Worm (Caenorhabditis elegans) whole organism, L2 larva: ENCODE results near the gene F35D2.3.

Experiments used
- C34F6.9 ChIP-seq: fragments of 150-350 bp; optimal IDR thresholded peaks from 2 replicates; lab custom pipeline; 2014; ENCODE audit warnings: missing biosample characterization, missing genetic modification characterization
- F13H6.1 ChIP-seq: sonication (generic microtip); optimal IDR thresholded peaks from 2 replicates; lab custom pipeline; 2016; ENCODE audit warnings: missing genetic modification characterization, missing compliant biosample characterization
- R02D3.7 ChIP-seq: fragments of 150-350 bp; optimal IDR thresholded peaks from 2 replicates; lab custom pipeline; 2014; ENCODE audit warnings: missing biosample characterization, missing genetic modification characterization
- Y55F3AM.14 ChIP-seq: fragments of 200-800 bp; sonication (Bioruptor generic); optimal IDR thresholded peaks from 2 replicates; lab custom pipeline; 2018; ENCODE audit warnings: mild to moderate bottlenecking, missing genetic modification characterization, missing compliant biosample characterization
- ZK546.5 ChIP-seq: sonication (generic microtip); optimal IDR thresholded peaks from 2 replicates; lab custom pipeline; 2017; ENCODE audit warnings: missing biosample characterization, missing genetic modification characterization
- alr-1 ChIP-seq: fragments of 150-350 bp; optimal IDR thresholded peaks from 2 replicates; lab custom pipeline; 2014; ENCODE audit warnings: missing biosample characterization, missing genetic modification characterization
- aly-2 ChIP-seq: fragments of 150-350 bp; optimal IDR thresholded peaks from 2 replicates; lab custom pipeline; 2014; ENCODE audit warnings: missing biosample characterization, missing genetic modification characterization
- ama-1 ChIP-seq: fragments of 150-350 bp; optimal IDR thresholded peaks from 2 replicates; lab custom pipeline; 2018; ENCODE audit warnings: inconsistent platforms
- blmp-1 ChIP-seq: sonication (generic microtip); optimal IDR thresholded peaks from 2 replicates; lab custom pipeline; 2017; ENCODE audit warnings: missing genetic modification characterization, mild to moderate bottlenecking, missing compliant biosample characterization, antibody characterized with exemption, moderate library complexity; ENCODE audit not compliant: insufficient read depth
- ceh-16 ChIP-seq: fragments of 150-350 bp; optimal IDR thresholded peaks from 2 replicates; lab custom pipeline; 2014; ENCODE audit warnings: missing biosample characterization, missing genetic modification characterization
- ceh-82 ChIP-seq: fragments of 150-350 bp; optimal IDR thresholded peaks from 2 replicates; lab custom pipeline; 2014; ENCODE audit warnings: missing biosample characterization, missing genetic modification characterization
- crh-2 ChIP-seq: sonication (generic microtip); optimal IDR thresholded peaks from 2 replicates; lab custom pipeline; 2017; ENCODE audit warnings: missing biosample characterization, missing genetic modification characterization
- dmd-4 ChIP-seq: sonication (generic microtip); optimal IDR thresholded peaks from 2 replicates; lab custom pipeline; 2017; ENCODE audit warnings: missing biosample characterization, missing genetic modification characterization
- egl-27 ChIP-seq: sonication (generic microtip); optimal IDR thresholded peaks from 3 replicates; lab custom pipeline; 2017; ENCODE audit warnings: missing biosample characterization, missing genetic modification reagents, missing genetic modification characterization
- elt-1 ChIP-seq: fragments of 150-350 bp; optimal IDR thresholded peaks from 2 replicates; lab custom pipeline; 2014; ENCODE audit warnings: missing biosample characterization, missing genetic modification characterization
- elt-3 ChIP-seq: sonication (generic microtip); optimal IDR thresholded peaks from 2 replicates; lab custom pipeline; 2017; ENCODE audit warnings: missing biosample characterization, missing genetic modification characterization
- fos-1 ChIP-seq: fragments of 150-350 bp; optimal IDR thresholded peaks from 2 replicates; lab custom pipeline; 2014; ENCODE audit warnings: missing biosample characterization, missing genetic modification characterization
- gmeb-1 ChIP-seq: fragments of 150-350 bp; optimal IDR thresholded peaks from 2 replicates; lab custom pipeline; 2014; ENCODE audit warnings: missing biosample characterization, missing genetic modification characterization
- lin-11 ChIP-seq: fragments of 150-350 bp; sonication (generic microtip); optimal IDR thresholded peaks from 2 replicates; lab custom pipeline; 2014; ENCODE audit warnings: missing biosample characterization, missing genetic modification characterization, inconsistent platforms, mixed read lengths
- lin-13 ChIP-seq: fragments of 150-350 bp; optimal IDR thresholded peaks from 2 replicates; lab custom pipeline; 2014; ENCODE audit warnings: missing biosample characterization, missing genetic modification reagents, missing genetic modification characterization
- lin-39 ChIP-seq: fragments of 150-350 bp; optimal IDR thresholded peaks from 2 replicates; lab custom pipeline; 2014; ENCODE audit warnings: missing biosample characterization, missing genetic modification reagents, missing genetic modification characterization
- lsy-2 ChIP-seq, 2 experiments: fragments of 150-350 bp in 1 of 2; sonication (generic microtip) in 1 of 2; optimal IDR thresholded peaks; 2 replicates each; lab custom pipeline; 2014 to 2017; ENCODE audit warnings: missing biosample characterization in 2 of 2, missing genetic modification characterization in 2 of 2
- mab-5 ChIP-seq: fragments of 150-350 bp; optimal IDR thresholded peaks from 2 replicates; lab custom pipeline; 2014; ENCODE audit warnings: missing biosample characterization, missing genetic modification characterization
- mbf-1 ChIP-seq: sonication (generic microtip); optimal IDR thresholded peaks from 2 replicates; lab custom pipeline; 2017; ENCODE audit warnings: missing biosample characterization, missing genetic modification characterization
- mdl-1 ChIP-seq, 2 experiments: fragments of 150-350 bp in 1 of 2; sonication (generic microtip) in 1 of 2; optimal IDR thresholded peaks; 2 replicates each; lab custom pipeline; 2017; ENCODE audit warnings: missing biosample characterization in 2 of 2, missing genetic modification characterization in 2 of 2
- nhr-10 ChIP-seq: sonication (generic microtip); optimal IDR thresholded peaks from 2 replicates; lab custom pipeline; 2017; ENCODE audit warnings: missing biosample characterization, missing genetic modification characterization
- nhr-11 ChIP-seq: fragments of 150-350 bp; optimal IDR thresholded peaks from 2 replicates; lab custom pipeline; 2014; ENCODE audit warnings: missing biosample characterization, missing genetic modification characterization
- nhr-12 ChIP-seq: fragments of 150-350 bp; optimal IDR thresholded peaks from 2 replicates; lab custom pipeline; 2014; ENCODE audit warnings: missing biosample characterization, missing genetic modification characterization
- nhr-129 ChIP-seq: fragments of 150-350 bp; optimal IDR thresholded peaks from 2 replicates; lab custom pipeline; 2014; ENCODE audit warnings: missing biosample characterization, missing genetic modification characterization
- nhr-21 ChIP-seq: fragments of 150-350 bp; optimal IDR thresholded peaks from 2 replicates; lab custom pipeline; 2014; ENCODE audit warnings: missing biosample characterization, missing genetic modification characterization
- nhr-23 ChIP-seq: fragments of 150-350 bp; optimal IDR thresholded peaks from 2 replicates; lab custom pipeline; 2014; ENCODE audit warnings: missing biosample characterization, missing genetic modification reagents, missing genetic modification characterization
- nhr-237 ChIP-seq: fragments of 150-350 bp; optimal IDR thresholded peaks from 2 replicates; lab custom pipeline; 2014; ENCODE audit warnings: missing biosample characterization, missing genetic modification characterization
- nhr-25 ChIP-seq: fragments of 150-350 bp; sonication (generic microtip); optimal IDR thresholded peaks from 3 replicates; lab custom pipeline; 2014; ENCODE audit warnings: missing biosample characterization, missing genetic modification characterization
- nhr-6 ChIP-seq: fragments of 150-350 bp; optimal IDR thresholded peaks from 2 replicates; lab custom pipeline; 2014; ENCODE audit warnings: missing biosample characterization, missing genetic modification characterization
- nhr-77 ChIP-seq: fragments of 150-350 bp; optimal IDR thresholded peaks from 2 replicates; lab custom pipeline; 2014; ENCODE audit warnings: missing biosample characterization, missing genetic modification characterization
- peb-1 ChIP-seq: fragments of 150-350 bp; optimal IDR thresholded peaks from 2 replicates; lab custom pipeline; 2014; ENCODE audit warnings: missing biosample characterization, missing genetic modification characterization
- sem-4 ChIP-seq: fragments of 150-350 bp; optimal IDR thresholded peaks from 2 replicates; lab custom pipeline; 2014; ENCODE audit warnings: missing biosample characterization, missing genetic modification reagents, missing genetic modification characterization
- skn-1 ChIP-seq: sonication (generic microtip); optimal IDR thresholded peaks from 2 replicates; lab custom pipeline; 2017; ENCODE audit warnings: missing biosample characterization, missing genetic modification characterization
- sma-3 ChIP-seq: sonication (generic microtip); optimal IDR thresholded peaks from 2 replicates; lab custom pipeline; 2016; ENCODE audit warnings: missing genetic modification reagents, missing genetic modification characterization, missing compliant biosample characterization
- sma-9 ChIP-seq, 2 experiments: fragments of 150-350 bp in 1 of 2; sonication (generic microtip) in 1 of 2; optimal IDR thresholded peaks; 2 replicates each; lab custom pipeline; 2014 to 2016; ENCODE audit warnings: missing genetic modification characterization in 2 of 2, mild to moderate bottlenecking in 1 of 2, missing biosample characterization in 1 of 2, missing compliant biosample characterization in 1 of 2, missing genetic modification reagents in 1 of 2, moderate library complexity in 1 of 2
- snpc-4 ChIP-seq: fragments of 150-350 bp; optimal IDR thresholded peaks from 2 replicates; lab custom pipeline; 2014; ENCODE audit warnings: missing biosample characterization, missing genetic modification characterization
- unc-39 ChIP-seq: fragments of 150-350 bp; optimal IDR thresholded peaks from 2 replicates; lab custom pipeline; 2014; ENCODE audit warnings: missing biosample characterization, missing genetic modification characterization
- unc-55 ChIP-seq: fragments of 150-350 bp; sonication (generic microtip); optimal IDR thresholded peaks from 3 replicates; lab custom pipeline; 2014; ENCODE audit warnings: missing biosample characterization, missing genetic modification reagents, missing genetic modification characterization
- unc-62 ChIP-seq: fragments of 150-350 bp; optimal IDR thresholded peaks from 2 replicates; lab custom pipeline; 2014; ENCODE audit warnings: missing biosample characterization, missing genetic modification reagents, missing genetic modification characterization
- zag-1 ChIP-seq: fragments of 150-350 bp; optimal IDR thresholded peaks from 2 replicates; lab custom pipeline; 2014; ENCODE audit warnings: missing biosample characterization, missing genetic modification characterization
- ztf-1 ChIP-seq: fragments of 200-800 bp; sonication (Bioruptor generic); conservative IDR thresholded peaks from 2 replicates; pipeline ENCODE4 v1.3.6; 2022; ENCODE audit warnings: missing genetic modification characterization, missing compliant biosample characterization
- ztf-11 ChIP-seq: sonication (generic microtip); optimal IDR thresholded peaks from 2 replicates; lab custom pipeline; 2017; ENCODE audit warnings: missing biosample characterization, missing genetic modification characterization
- ztf-4 ChIP-seq: fragments of 150-350 bp; optimal IDR thresholded peaks from 2 replicates; lab custom pipeline; 2014; ENCODE audit warnings: missing biosample characterization, missing genetic modification characterization

The F35D2.3 gene

DNA sequence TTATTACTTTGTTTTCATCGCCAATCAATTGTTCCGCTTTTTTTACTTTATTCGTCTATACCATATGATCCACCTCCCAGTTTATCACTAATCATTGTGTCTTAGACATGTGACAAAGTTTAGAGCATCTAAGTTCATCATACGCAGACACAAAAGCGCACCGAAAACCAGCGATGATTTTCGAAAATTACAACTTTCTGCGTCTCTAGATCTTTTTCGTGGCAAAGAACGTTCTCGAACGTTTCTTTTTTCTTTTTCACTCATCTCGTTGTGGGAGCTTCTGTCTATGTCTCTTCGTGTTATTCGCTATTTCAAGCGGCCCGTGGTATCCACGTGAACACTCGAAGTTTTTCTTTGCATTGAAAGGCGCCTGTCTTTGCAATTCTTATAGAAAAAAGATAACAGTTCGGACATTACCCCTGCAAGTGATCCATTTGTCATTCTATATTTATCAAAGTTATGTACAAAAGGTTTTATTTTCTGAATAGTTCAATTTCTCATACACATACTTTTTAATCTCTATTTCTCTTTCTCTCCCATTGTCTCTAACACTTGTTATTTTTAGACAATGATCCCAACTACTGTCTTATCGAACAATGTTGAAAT, 41.2 kb upstream of the F35D2.3 start, which contains the start of gene ZK1290.5:
Gene ZK1290.5, plus strand, starts transcription at position 566 of the 606 bp plus-strand sequence.
- TF ChIP-seq zag-1 (peak; percentile 53), unc-62 (GFP tag; lab: Kevin White, UChicago) (peak; percentile 18), C34F6.9 (tag; lab: Kevin White, UChicago) (peak; percentile 96), ama-1 (lab: Kevin White, UChicago) (no peak), nhr-12 (tag; lab: Kevin White, UChicago) (no peak), unc-39 (tag; lab: Kevin White, UChicago) (no peak), mdl-1 (tag; optimal IDR thresholded peaks at IDR 0.05; lab: Kevin White, UChicago) (peak; percentile 74 to 90), nhr-77 (tag; lab: Kevin White, UChicago) (no peak), ceh-16 (tag; lab: Kevin White, UChicago) (no peak), ztf-11 (tag; lab: Kevin White, UChicago) (no peak), blmp-1 (tag; lab: Kevin White, UChicago) (peak; percentile 71), lin-39 (tag; lab: Kevin White, UChicago) (no peak), aly-2 (tag; lab: Kevin White, UChicago) (no peak), lin-11 (tag; lab: Kevin White, UChicago) (no peak), ZK546.5 (no peak), ztf-4 (tag; lab: Kevin White, UChicago) (peak; percentile 84), nhr-237 (tag; lab: Kevin White, UChicago) (no peak), elt-3 (no peak), F13H6.1 (tag; lab: Kevin White, UChicago) (peak; percentile 95), nhr-11 (tag; lab: Kevin White, UChicago) (no peak), nhr-23 (tag; lab: Kevin White, UChicago) (no peak), dmd-4 (tag; lab: Kevin White, UChicago) (no peak), sem-4 (tag; lab: Kevin White, UChicago) (peak; percentile 79), mbf-1 (tag; lab: Kevin White, UChicago) (no peak), mab-5 (tag; lab: Kevin White, UChicago) (peak; percentile 27), elt-1 (no peak), nhr-129 (tag; lab: Kevin White, UChicago) (peak; percentile 93), R02D3.7 (tag; lab: Kevin White, UChicago) (no peak), nhr-10 (peak; percentile 52), peb-1 (tag; lab: Kevin White, UChicago) (no peak), sma-9 (GFP tag; optimal IDR thresholded peaks at IDR 0.05; lab: Kevin White, UChicago) (peak; percentile 98), sma-9 (tag; optimal IDR thresholded peaks at IDR 0.05; lab: Kevin White, UChicago) (peak; percentile 18), lsy-2 (tag; optimal IDR thresholded peaks at IDR 0.05; lab: Kevin White, UChicago) (peak; percentile 28 to 89), gmeb-1 (tag; lab: Kevin White, UChicago) (peak; percentile 62), snpc-4 (peak; percentile 18), skn-1 (tag; lab: Kevin White, UChicago) (peak; percentile 62), fos-1 (peak; percentile 87), sma-3 (GFP tag; lab: Kevin White, UChicago) (peak; percentile 97), unc-55 (GFP tag; lab: Kevin White, UChicago) (peak; percentile 68), lin-13 (peak; percentile 47), alr-1 (tag; lab: Kevin White, UChicago) (no peak), Y55F3AM.14 (peak; percentile 69), nhr-6 (tag; lab: Kevin White, UChicago) (peak; percentile 84), nhr-25 (tag; lab: Kevin White, UChicago) (peak; percentile 91), nhr-21 (peak; percentile 94), crh-2 (peak; percentile 98), ceh-82 (tag; lab: Kevin White, UChicago) (no peak), egl-27 (tag; lab: Kevin White, UChicago) (peak; percentile 92), ztf-1 (GFP tag; lab: Robert Waterston, UW) (no peak)
